Worm (Caenorhabditis elegans) whole organism, midembryonic: ENCODE measurements around the gene pals-40.
"Not testable (repeated sequence)": the region's sequence is repeated elsewhere in the genome, so short reads cannot be mapped to it uniquely, and the experiment has no call there.

Experiments used
- T22C8.4 ChIP-seq: fragments of 200-800 bp; sonication (Bioruptor generic); IDR thresholded peaks from 2 replicates; pipeline ENCODE4 v1.3.6; 2022; ENCODE audit warnings: missing genetic modification characterization, missing compliant biosample characterization
- cog-1 ChIP-seq: sonication (generic microtip); optimal IDR thresholded peaks from 2 replicates; lab custom pipeline; 2016; ENCODE audit warnings: missing genetic modification characterization, missing compliant biosample characterization
- flt-1 ChIP-seq: fragments of 200-800 bp; sonication (Bioruptor generic); IDR thresholded peaks from 2 replicates; pipeline ENCODE4 v1.3.6; 2022; ENCODE audit warnings: missing genetic modification characterization, missing compliant biosample characterization
- klf-2 ChIP-seq: fragments of 200-800 bp; sonication (Bioruptor generic); conservative IDR thresholded peaks from 2 replicates; pipeline ENCODE4 v1.3.6; 2022; ENCODE audit warnings: missing genetic modification reagents, missing genetic modification characterization, missing compliant biosample characterization
- med-1 ChIP-seq: sonication (generic microtip); optimal IDR thresholded peaks from 2 replicates; lab custom pipeline; 2017; ENCODE audit warnings: missing genetic modification characterization, mild to moderate bottlenecking, missing compliant biosample characterization, antibody characterized with exemption, missing genetic modification reagents; ENCODE audit not compliant: insufficient read depth
- ref-1 ChIP-seq: fragments of 200-800 bp; sonication (Bioruptor generic); conservative IDR thresholded peaks from 2 replicates; pipeline ENCODE4 v1.3.6; 2022; ENCODE audit warnings: missing genetic modification reagents, missing genetic modification characterization, missing compliant biosample characterization
- tab-1 ChIP-seq: fragments of 200-800 bp; sonication (Bioruptor generic); IDR thresholded peaks from 2 replicates; pipeline ENCODE4 v1.3.6; 2022; ENCODE audit warnings: missing genetic modification characterization, missing compliant biosample characterization
- ztf-23 ChIP-seq: fragments of 200-800 bp; sonication (Bioruptor generic); IDR thresholded peaks from 2 replicates; pipeline ENCODE4 v1.3.6; 2022; ENCODE audit warnings: missing genetic modification reagents, missing genetic modification characterization, missing compliant biosample characterization
- ztf-29 ChIP-seq: fragments of 200-800 bp; sonication (Bioruptor generic); IDR thresholded peaks from 2 replicates; pipeline ENCODE4 v1.3.6; 2022; ENCODE audit warnings: missing genetic modification reagents, missing genetic modification characterization, missing compliant biosample characterization

The pals-40 gene

DNA sequence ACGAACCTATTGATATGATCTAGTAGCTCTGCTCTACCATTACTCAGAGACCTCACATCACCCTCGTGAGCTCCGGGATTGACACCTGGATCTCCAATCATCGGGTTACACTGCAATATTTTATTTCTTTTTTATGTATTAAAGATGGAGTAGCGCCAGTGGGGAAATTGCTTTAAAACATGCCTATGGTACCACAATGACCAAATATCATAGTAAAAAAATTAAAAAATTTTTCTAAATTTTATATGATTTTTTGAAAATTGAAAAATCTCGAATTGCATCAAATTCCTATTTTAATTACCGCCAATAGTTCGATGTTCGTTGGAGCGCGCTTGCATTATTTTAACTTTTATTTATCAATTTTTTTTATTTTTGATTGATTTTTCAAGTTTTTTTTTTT is at the start of gene pals-40:
TSS of gene pals-40 (minus strand) at position 101 of the 400 bp plus-strand sequence.
- TF ChIP-seq ztf-23 (GFP tag; lab: Robert Waterston, UW); ref-1 (GFP tag; lab: Robert Waterston, UW); cog-1 (tag; lab: Kevin White, UChicago): not testable (repeated sequence)

DNA sequence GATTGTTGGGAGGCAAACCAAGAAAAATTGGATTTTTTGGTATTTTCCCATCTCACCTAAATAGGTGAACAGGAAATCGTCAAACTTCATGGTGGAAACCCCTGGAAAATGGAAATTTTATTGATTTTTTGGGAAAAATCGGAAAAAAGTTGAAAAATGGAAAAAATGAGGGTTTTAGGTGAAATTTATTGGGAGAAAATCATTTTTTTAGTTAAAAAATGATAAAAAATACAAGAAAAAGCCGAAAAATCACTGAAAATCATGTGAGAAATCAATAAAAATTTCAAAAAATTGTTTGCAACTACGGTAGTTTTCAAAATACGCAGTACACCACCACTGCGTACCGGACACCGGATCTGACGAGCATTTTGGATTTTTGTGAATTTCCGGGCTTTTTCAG is 49.3 kb upstream of the pals-40 start, which contains the start of gene lelo-2:
TSS of gene lelo-2 (minus strand) at position 101 of the 400 bp plus-strand sequence.
- TF ChIP-seq T22C8.4 (GFP tag; lab: Robert Waterston, UW) (no peak), ref-1 (GFP tag; lab: Robert Waterston, UW) (no peak), med-1 (GFP tag; lab: Kevin White, UChicago) (no peak), ztf-23 (GFP tag; lab: Robert Waterston, UW) (no peak), flt-1 (no peak)

DNA sequence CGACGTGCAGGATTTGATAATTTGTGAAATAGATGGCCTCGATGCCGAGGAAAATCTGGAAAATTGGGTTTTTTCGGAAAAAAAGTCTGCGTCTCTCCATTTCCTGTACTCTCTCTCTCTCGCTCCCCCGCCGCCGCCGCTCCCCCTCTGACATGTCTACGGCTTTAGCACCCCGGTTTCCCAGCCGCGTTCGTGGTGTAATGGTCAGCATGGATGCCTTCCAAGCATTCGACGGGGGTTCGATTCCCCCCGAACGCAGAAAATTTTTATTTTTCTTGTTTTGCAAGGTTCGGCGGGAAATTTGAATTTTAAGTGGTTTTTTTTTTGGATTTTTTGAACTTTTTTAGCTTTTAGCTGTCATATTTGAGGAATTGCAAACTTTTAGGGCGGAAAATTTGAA is 46.5 kb upstream of the pals-40 start:
- TF ChIP-seq klf-2 (GFP tag; lab: Robert Waterston, UW) (peak; percentile 80), ztf-23 (GFP tag; lab: Robert Waterston, UW) (peak; percentile 90), ztf-29 (peak; percentile 64), flt-1 (peak; percentile 77), med-1 (GFP tag; lab: Kevin White, UChicago) (no peak), cog-1 (tag; lab: Kevin White, UChicago) (peak; percentile 73), tab-1 (GFP tag; lab: Robert Waterston, UW) (peak; percentile 87), ref-1 (GFP tag; lab: Robert Waterston, UW) (peak; percentile 70), T22C8.4 (GFP tag; lab: Robert Waterston, UW) (peak; percentile 72)

DNA sequence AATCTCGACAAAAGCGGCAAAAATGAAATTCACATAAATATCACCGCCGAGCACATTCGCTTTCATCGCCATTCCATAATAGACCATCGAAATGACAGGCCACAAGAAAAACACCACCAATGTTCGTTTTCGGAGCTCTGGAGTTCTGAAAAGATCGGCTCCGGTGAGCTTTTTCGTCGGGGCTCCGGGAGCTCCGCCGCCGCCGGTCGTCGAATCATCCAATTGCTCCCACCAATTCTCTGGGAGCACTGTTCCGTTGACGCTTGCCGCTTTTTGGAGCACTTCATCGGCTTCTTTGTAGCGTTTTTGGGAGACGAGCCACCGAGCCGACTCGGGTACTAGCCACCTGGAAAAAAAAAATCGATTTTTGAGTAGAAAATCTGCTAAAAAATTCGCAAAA is 43.6 kb upstream of the pals-40 start:
- no peak for TF ChIP-seq ztf-29

DNA sequence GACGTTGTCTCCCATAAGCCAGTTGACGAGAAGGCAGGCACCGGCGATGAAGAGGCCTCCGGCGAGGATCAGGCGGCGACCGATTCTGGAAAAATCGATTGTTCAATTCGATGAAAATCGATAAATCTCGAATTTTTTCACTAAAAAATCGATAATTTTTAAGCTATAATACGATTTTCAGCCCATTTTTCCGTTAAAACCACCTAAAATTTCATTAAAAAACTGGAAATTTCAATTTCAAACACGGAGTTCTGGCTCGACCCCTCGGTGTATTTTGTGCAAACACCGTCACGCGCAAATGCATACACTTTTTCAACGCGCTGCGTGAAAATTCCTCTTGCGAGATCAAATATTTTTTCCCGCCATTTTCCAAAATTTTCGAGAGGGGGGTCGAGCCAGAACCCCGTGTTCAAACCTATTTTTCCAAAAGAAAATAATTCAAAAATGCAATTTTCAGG is 42.6 kb upstream of the pals-40 start:
- TF ChIP-seq T22C8.4 (GFP tag; lab: Robert Waterston, UW): peak; percentile 57

DNA sequence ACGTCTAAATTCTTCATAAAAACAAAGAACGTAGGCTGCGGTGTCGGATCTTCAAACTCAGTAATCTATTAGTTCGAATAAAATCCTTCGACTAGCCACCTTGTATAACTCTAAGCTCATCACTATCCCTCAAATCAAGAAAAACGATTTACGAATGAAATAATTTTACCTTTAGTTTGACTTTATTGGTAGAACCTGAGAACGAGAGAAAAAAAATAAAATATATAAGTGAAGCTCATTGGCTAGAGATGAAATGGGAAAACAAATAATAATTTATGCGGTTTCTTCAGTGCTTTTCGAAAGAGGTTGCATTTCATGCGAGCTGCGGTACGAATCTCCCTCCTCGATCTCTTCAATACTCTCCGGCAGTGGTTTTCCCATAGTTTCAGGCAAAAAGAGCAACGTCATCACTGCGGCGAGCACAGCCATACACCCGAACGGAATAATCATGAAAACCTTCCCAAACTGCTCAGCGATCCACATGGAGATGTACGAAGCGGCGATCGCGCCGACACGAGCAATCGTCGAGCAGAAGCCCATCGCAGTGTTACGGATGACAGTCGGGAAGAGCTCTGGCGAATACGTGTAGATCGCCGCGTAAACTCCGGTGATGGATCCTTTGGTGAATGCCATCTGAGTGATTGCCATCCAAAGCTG is 42.0 kb upstream of the pals-40 start:
- TF ChIP-seq ref-1 (GFP tag; lab: Robert Waterston, UW) (no peak), ztf-29 (no peak), tab-1 (GFP tag; lab: Robert Waterston, UW) (no peak), cog-1 (tag; lab: Kevin White, UChicago) (no peak), T22C8.4 (GFP tag; lab: Robert Waterston, UW) (no peak), flt-1 (0 out of 2 replicates have a peak, but pooled peaks have one; percentile 73), klf-2 (GFP tag; lab: Robert Waterston, UW) (no peak), med-1 (GFP tag; lab: Kevin White, UChicago) (no peak), ztf-23 (GFP tag; lab: Robert Waterston, UW) (no peak)

DNA sequence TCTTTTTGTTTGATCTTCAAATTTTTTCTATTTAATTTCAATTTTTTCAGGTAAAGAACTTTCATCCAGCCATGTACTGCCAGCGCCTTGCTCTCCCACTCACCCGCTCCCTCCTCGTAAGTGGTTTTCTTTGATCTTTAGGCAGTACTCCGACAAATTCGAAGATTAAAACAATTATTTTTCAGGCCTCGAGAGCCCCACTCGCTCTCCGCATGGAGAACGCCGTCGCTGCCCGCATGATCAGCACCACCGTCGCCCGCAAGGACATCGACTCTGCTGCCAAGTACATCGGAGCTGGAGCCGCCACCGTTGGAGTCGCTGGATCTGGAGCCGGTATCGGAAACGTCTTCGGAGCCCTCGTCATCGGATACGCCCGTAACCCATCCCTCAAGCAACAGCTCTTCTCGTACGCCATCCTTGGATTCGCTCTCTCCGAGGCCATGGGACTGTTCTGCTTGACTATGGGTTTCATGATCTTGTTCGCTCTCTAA is 41.4 kb upstream of the pals-40 start, which contains the start of gene Y82E9BR.3:
TSS of gene Y82E9BR.3 (plus strand) at position 51 of the 491 bp plus-strand sequence.
- no peak for TF ChIP-seq tab-1 (GFP tag; lab: Robert Waterston, UW)
- TF ChIP-seq flt-1: no peak
- no peak for TF ChIP-seq ref-1 (GFP tag; lab: Robert Waterston, UW)
- no peak for TF ChIP-seq T22C8.4 (GFP tag; lab: Robert Waterston, UW)
- TF ChIP-seq ztf-23 (GFP tag; lab: Robert Waterston, UW): no peak
- TF ChIP-seq klf-2 (GFP tag; lab: Robert Waterston, UW): no peak
- TF ChIP-seq cog-1 (tag; lab: Kevin White, UChicago): no peak
- TF ChIP-seq ztf-29: no peak
- no peak for TF ChIP-seq med-1 (GFP tag; lab: Kevin White, UChicago)

DNA sequence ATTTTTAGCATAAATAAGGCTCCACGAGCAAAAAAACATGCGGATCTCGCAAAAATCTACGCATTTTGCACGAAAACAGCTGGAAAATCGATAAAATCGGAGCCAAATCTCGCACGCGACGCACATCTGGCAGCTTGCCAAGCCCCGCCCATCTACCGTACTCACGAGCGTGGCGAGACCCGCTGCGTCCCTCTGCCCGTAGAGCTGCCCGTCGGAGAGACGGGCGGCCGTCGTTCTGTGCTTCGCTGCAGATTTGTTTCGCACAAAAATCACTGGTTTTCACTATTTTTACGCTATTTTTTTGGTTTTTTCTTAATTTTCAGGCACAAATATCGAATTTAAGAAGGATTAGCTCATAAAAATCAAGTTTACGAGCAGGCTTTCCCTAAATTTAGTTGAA is 40.9 kb upstream of the pals-40 start:
- peak; percentile 76; the same call in 1 of the 2 replicates for TF ChIP-seq flt-1
- 0 out of 2 replicates have a peak, but pooled peaks have one; percentile 39 for TF ChIP-seq ztf-23 (GFP tag; lab: Robert Waterston, UW)
- TF ChIP-seq ref-1 (GFP tag; lab: Robert Waterston, UW): no peak
- TF ChIP-seq T22C8.4 (GFP tag; lab: Robert Waterston, UW): peak; percentile 58
- TF ChIP-seq ztf-29: 0 out of 2 replicates have a peak, but pooled peaks have one; percentile 18
- TF ChIP-seq tab-1 (GFP tag; lab: Robert Waterston, UW): no peak
- TF ChIP-seq klf-2 (GFP tag; lab: Robert Waterston, UW): no peak
- TF ChIP-seq cog-1 (tag; lab: Kevin White, UChicago): peak; percentile 45
- peak; percentile 21 for TF ChIP-seq med-1 (GFP tag; lab: Kevin White, UChicago)

DNA sequence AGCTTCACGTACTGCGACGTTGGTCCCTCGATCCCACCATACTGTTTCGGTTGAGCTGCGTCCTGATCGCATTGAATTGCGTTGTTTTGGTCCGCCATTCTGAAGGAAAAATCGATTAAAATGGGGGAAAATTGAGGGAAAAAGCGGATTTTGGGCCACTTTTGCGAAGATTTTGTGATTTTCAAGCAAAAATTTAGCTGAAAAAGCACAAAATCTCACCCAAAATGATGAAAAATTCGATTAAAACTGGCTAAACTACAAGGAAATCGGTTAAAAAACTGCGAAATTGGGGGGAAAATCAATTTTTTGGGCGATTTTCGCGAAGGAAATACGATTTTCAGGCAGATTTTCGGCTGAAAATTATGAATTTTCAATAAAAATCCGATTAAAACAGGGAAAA is 39.3 kb upstream of the pals-40 start, which contains the start of gene elc-1:
TSS of gene elc-1 (minus strand) at position 101 of the 400 bp plus-strand sequence.
- no peak for TF ChIP-seq ref-1 (GFP tag; lab: Robert Waterston, UW)
- TF ChIP-seq med-1 (GFP tag; lab: Kevin White, UChicago): no peak
- no peak for TF ChIP-seq ztf-23 (GFP tag; lab: Robert Waterston, UW)
- TF ChIP-seq tab-1 (GFP tag; lab: Robert Waterston, UW): no peak
- TF ChIP-seq klf-2 (GFP tag; lab: Robert Waterston, UW): no peak
- no peak for TF ChIP-seq flt-1
- TF ChIP-seq T22C8.4 (GFP tag; lab: Robert Waterston, UW): no peak
- no peak for TF ChIP-seq cog-1 (tag; lab: Kevin White, UChicago)

DNA sequence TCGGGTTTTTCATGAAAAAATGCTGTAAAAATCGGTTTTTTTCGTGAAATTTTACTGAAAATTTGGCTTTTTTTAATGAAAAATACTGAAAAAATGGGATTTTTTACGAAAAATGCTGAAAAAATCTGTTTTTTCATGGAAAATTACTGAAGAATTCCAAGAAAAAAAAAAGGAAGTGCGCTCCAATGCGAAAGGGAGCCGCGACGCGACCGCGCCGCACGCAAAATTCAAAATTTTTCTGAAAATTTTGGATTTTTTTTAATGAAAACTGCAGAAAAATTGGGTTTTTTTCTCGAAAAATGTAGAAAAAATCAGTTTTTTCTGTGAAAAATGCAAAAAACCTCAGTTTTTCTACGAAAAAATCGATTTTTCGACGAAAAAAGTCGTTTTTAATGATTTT is 38.8 kb upstream of the pals-40 start:
- TF ChIP-seq klf-2 (GFP tag; lab: Robert Waterston, UW) (no peak), tab-1 (GFP tag; lab: Robert Waterston, UW) (no peak), med-1 (GFP tag; lab: Kevin White, UChicago) (no peak), cog-1 (tag; lab: Kevin White, UChicago) (no peak), ztf-29 (no peak), ztf-23 (GFP tag; lab: Robert Waterston, UW) (no peak), T22C8.4 (GFP tag; lab: Robert Waterston, UW) (no peak)
